Fruit fly (Drosophila melanogaster) whole organism, embryonic: ENCODE results near the gene Cyp303a1.
A peak's percentile ranks its signal among the peaks of the same experiment; 100 is the strongest.

Experiments
- Ada2b ChIP-seq: fragments of 200-800 bp; sonication (Bioruptor generic); IDR thresholded peaks from 2 replicates; pipeline ENCODE4 v1.3.6; 2022; ENCODE audit warnings: missing biosample characterization, missing genetic modification characterization
- BEAF-32 ChIP-seq: fragments of 200-800 bp; sonication (Bioruptor generic); optimal IDR thresholded peaks from 3 replicates; lab custom pipeline; 2017; ENCODE audit warnings: missing biosample characterization, missing genetic modification characterization, mild to moderate bottlenecking, moderate library complexity, missing genetic modification reagents
- Bdp1 ChIP-seq: fragments of 200-800 bp; sonication (Bioruptor generic); optimal IDR thresholded peaks from 3 replicates; lab custom pipeline; 2016; ENCODE audit warnings: missing biosample characterization, missing genetic modification characterization
- CG10462 ChIP-seq: fragments of 200-800 bp; sonication (Bioruptor generic); optimal IDR thresholded peaks from 2 replicates; lab custom pipeline; 2016; ENCODE audit warnings: missing biosample characterization, missing genetic modification characterization
- CG11696 ChIP-seq: fragments of 200-800 bp; sonication (Bioruptor generic); IDR thresholded peaks from 2 replicates; pipeline ENCODE4 v1.3.6; 2022; ENCODE audit warnings: missing biosample characterization, missing genetic modification characterization
- CG13296 ChIP-seq: fragments of 200-800 bp; sonication (Bioruptor generic); optimal IDR thresholded peaks from 3 replicates; lab custom pipeline; 2018; ENCODE audit warnings: missing biosample characterization, mild to moderate bottlenecking, missing genetic modification characterization
- CG13775 ChIP-seq: fragments of 200-800 bp; sonication (Bioruptor generic); optimal IDR thresholded peaks from 3 replicates; lab custom pipeline; 2017; ENCODE audit warnings: missing biosample characterization, mild to moderate bottlenecking, missing genetic modification characterization
- CG14710 ChIP-seq: fragments of 200-800 bp; sonication (Bioruptor generic); optimal IDR thresholded peaks from 3 replicates; lab custom pipeline; 2019; ENCODE audit warnings: missing biosample characterization, mild to moderate bottlenecking, missing genetic modification characterization, moderate library complexity
- CG15073 ChIP-seq: fragments of 200-800 bp; sonication (Bioruptor generic); optimal IDR thresholded peaks from 2 replicates; lab custom pipeline; 2016; ENCODE audit warnings: missing biosample characterization, missing genetic modification characterization
- CG1647 ChIP-seq: fragments of 200-800 bp; sonication (Bioruptor generic); optimal IDR thresholded peaks from 3 replicates; lab custom pipeline; 2016; ENCODE audit warnings: missing biosample characterization, missing genetic modification characterization
- CG17186 ChIP-seq: fragments of 200-800 bp; sonication (Bioruptor generic); optimal IDR thresholded peaks from 3 replicates; lab custom pipeline; 2017; ENCODE audit warnings: missing biosample characterization, missing genetic modification reagents, missing genetic modification characterization
- CG18476 ChIP-seq: fragments of 200-800 bp; sonication (Bioruptor generic); optimal IDR thresholded peaks from 2 replicates; lab custom pipeline; 2016; ENCODE audit warnings: missing biosample characterization, mild to moderate bottlenecking, missing genetic modification characterization
- CG3163 ChIP-seq: fragments of 200-800 bp; sonication (Bioruptor generic); optimal IDR thresholded peaks from 3 replicates; lab custom pipeline; 2016; ENCODE audit warnings: missing biosample characterization, missing genetic modification characterization
- CG3281 ChIP-seq: fragments of 200-800 bp; sonication (Bioruptor generic); optimal IDR thresholded peaks from 3 replicates; lab custom pipeline; 2017; ENCODE audit warnings: missing biosample characterization, mild to moderate bottlenecking, missing genetic modification characterization
- CG4820 ChIP-seq: fragments of 200-800 bp; sonication (Bioruptor generic); optimal IDR thresholded peaks from 3 replicates; lab custom pipeline; 2016; ENCODE audit warnings: missing biosample characterization, missing genetic modification characterization
- CG6813 ChIP-seq: fragments of 200-800 bp; sonication (Bioruptor generic); optimal IDR thresholded peaks from 2 replicates; lab custom pipeline; 2017; ENCODE audit warnings: missing biosample characterization, missing genetic modification characterization, mild to moderate bottlenecking, moderate library complexity, missing genetic modification reagents
- CG7556 ChIP-seq: fragments of 200-800 bp; sonication (Bioruptor generic); optimal IDR thresholded peaks from 2 replicates; lab custom pipeline; 2017; ENCODE audit warnings: missing biosample characterization, mild to moderate bottlenecking, missing genetic modification characterization
- CG7963 ChIP-seq: fragments of 200-800 bp; sonication (Bioruptor generic); IDR thresholded peaks from 3 replicates; pipeline ENCODE4 v1.3.6; 2022; ENCODE audit warnings: missing biosample characterization, missing genetic modification characterization; ENCODE audit not compliant: partially characterized antibody
- CG8089 ChIP-seq: fragments of 200-800 bp; sonication (Bioruptor generic); optimal IDR thresholded peaks from 3 replicates; lab custom pipeline; 2016; ENCODE audit warnings: missing biosample characterization, missing genetic modification characterization
- CG8281 ChIP-seq: fragments of 200-800 bp; sonication (Bioruptor generic); optimal IDR thresholded peaks from 2 replicates; lab custom pipeline; 2018; ENCODE audit warnings: missing biosample characterization, mild to moderate bottlenecking, missing genetic modification characterization, moderate library complexity
- Chrac-16 ChIP-seq: fragments of 200-800 bp; sonication (Bioruptor generic); optimal IDR thresholded peaks from 3 replicates; lab custom pipeline; 2016; ENCODE audit warnings: missing biosample characterization, missing genetic modification characterization
- CoRest ChIP-seq: fragments of 200-800 bp; sonication (Bioruptor generic); optimal IDR thresholded peaks from 3 replicates; lab custom pipeline; 2018; ENCODE audit warnings: missing biosample characterization, mild to moderate bottlenecking, missing genetic modification characterization, moderate library complexity
- D19A ChIP-seq: fragments of 200-800 bp; optimal IDR thresholded peaks from 3 replicates; lab custom pipeline; 2019; ENCODE audit warnings: missing biosample characterization, mild to moderate bottlenecking, missing genetic modification characterization, moderate library complexity
- Dfd ChIP-seq, 2 experiments: fragments of >200 bp; optimal IDR thresholded peaks; 2 replicates each; lab custom pipeline; 2017; ENCODE audit warnings: missing biosample characterization in 2 of 2, missing genetic modification characterization in 2 of 2
- Dp ChIP-seq: fragments of 200-800 bp; sonication (Bioruptor generic); optimal IDR thresholded peaks from 2 replicates; lab custom pipeline; 2018; ENCODE audit warnings: missing biosample characterization, mild to moderate bottlenecking, missing genetic modification characterization, moderate library complexity
- Ets65A ChIP-seq: fragments of 200-800 bp; sonication (Bioruptor generic); peaks from one replicate; lab custom pipeline; 2016; ENCODE audit warnings: missing biosample characterization, missing genetic modification characterization
- HLH54F ChIP-seq: fragments of 200-800 bp; sonication (Bioruptor generic); optimal IDR thresholded peaks from 3 replicates; lab custom pipeline; 2016; ENCODE audit warnings: missing biosample characterization, missing genetic modification characterization
- HmgZ ChIP-seq: fragments of 200-800 bp; sonication (Bioruptor generic); optimal IDR thresholded peaks from 2 replicates; lab custom pipeline; 2018; ENCODE audit warnings: missing biosample characterization, mild to moderate bottlenecking, missing genetic modification characterization
- Hr3 ChIP-seq: fragments of 200-800 bp; sonication (Bioruptor generic); optimal IDR thresholded peaks from 3 replicates; lab custom pipeline; 2016; ENCODE audit warnings: missing biosample characterization, missing genetic modification characterization
- Kr ChIP-seq: fragments of 200-800 bp; sonication (Bioruptor generic); optimal IDR thresholded peaks from 2 replicates; lab custom pipeline; 2017; ENCODE audit warnings: missing biosample characterization, mild to moderate bottlenecking, missing genetic modification characterization
- Mad ChIP-seq: fragments of 200-800 bp; sonication (Bioruptor generic); optimal IDR thresholded peaks from 2 replicates; lab custom pipeline; 2016; ENCODE audit warnings: missing biosample characterization, missing genetic modification characterization
- Med ChIP-seq: fragments of 200-800 bp; sonication (Bioruptor generic); peaks from one replicate; lab custom pipeline; 2016; ENCODE audit warnings: missing biosample characterization, missing genetic modification characterization, mild to moderate bottlenecking, inconsistent platforms, moderate library complexity
- Neu2 ChIP-seq: fragments of 200-800 bp; sonication (Bioruptor generic); optimal IDR thresholded peaks from 3 replicates; lab custom pipeline; 2016; ENCODE audit warnings: missing biosample characterization, missing genetic modification characterization, borderline replicate concordance
- Scr ChIP-seq: fragments of 200-800 bp; sonication (Bioruptor generic); IDR thresholded peaks from 2 replicates; pipeline ENCODE4 v1.3.6; 2022; ENCODE audit warnings: missing biosample characterization, missing genetic modification characterization; ENCODE audit not compliant: partially characterized antibody
- Spps ChIP-seq: fragments of 200-800 bp; sonication (Bioruptor generic); optimal IDR thresholded peaks from 2 replicates; lab custom pipeline; 2018; ENCODE audit warnings: missing biosample characterization, mild to moderate bottlenecking, missing genetic modification characterization
- Ssrp ChIP-seq: fragments of 200-800 bp; sonication (Bioruptor generic); optimal IDR thresholded peaks from 2 replicates; lab custom pipeline; 2018; ENCODE audit warnings: missing biosample characterization, mild to moderate bottlenecking, missing genetic modification characterization, moderate library complexity
- ara ChIP-seq: fragments of 200-800 bp; sonication (Bioruptor generic); IDR thresholded peaks from 2 replicates; pipeline ENCODE4 v1.3.6; 2022; ENCODE audit warnings: missing biosample characterization, missing genetic modification characterization
- chinmo ChIP-seq: fragments of 200-800 bp; sonication (Bioruptor generic); IDR thresholded peaks from 4 replicates; pipeline ENCODE4 v1.3.6; 2022; ENCODE audit warnings: missing biosample characterization, missing genetic modification characterization; ENCODE audit not compliant: partially characterized antibody
- chm ChIP-seq: fragments of 200-800 bp; sonication (Bioruptor generic); IDR thresholded peaks from 2 replicates; pipeline ENCODE4 v1.3.6; 2022; ENCODE audit warnings: missing biosample characterization, missing genetic modification characterization
- chn ChIP-seq: fragments of 200-800 bp; sonication (Bioruptor generic); optimal IDR thresholded peaks from 2 replicates; lab custom pipeline; 2016; ENCODE audit warnings: missing biosample characterization, missing genetic modification characterization
- eyg ChIP-seq: fragments of 200-800 bp; sonication (Bioruptor generic); optimal IDR thresholded peaks from 3 replicates; lab custom pipeline; 2016; ENCODE audit warnings: missing biosample characterization, missing genetic modification characterization
- knrl ChIP-seq: fragments of 200-800 bp; sonication (Bioruptor generic); IDR thresholded peaks from 3 replicates; pipeline ENCODE4 v1.3.6; 2022; ENCODE audit warnings: missing biosample characterization, missing genetic modification characterization; ENCODE audit not compliant: partially characterized antibody
- lmd ChIP-seq: fragments of 200-800 bp; sonication (Bioruptor generic); IDR thresholded peaks from 2 replicates; pipeline ENCODE4 v1.3.6; 2022; ENCODE audit warnings: missing biosample characterization, missing genetic modification characterization
- luna ChIP-seq: fragments of 200-800 bp; sonication (Bioruptor generic); optimal IDR thresholded peaks from 2 replicates; lab custom pipeline; 2016; ENCODE audit warnings: missing biosample characterization, missing genetic modification characterization
- nerfin-1 ChIP-seq: fragments of 200-800 bp; sonication (Bioruptor generic); optimal IDR thresholded peaks from 3 replicates; lab custom pipeline; 2019; ENCODE audit warnings: missing biosample characterization, mild to moderate bottlenecking, missing genetic modification characterization, moderate library complexity
- sim ChIP-seq: fragments of 200-800 bp; sonication (Bioruptor generic); IDR thresholded peaks from 2 replicates; pipeline ENCODE4 v1.3.6; 2022; ENCODE audit warnings: missing biosample characterization, missing genetic modification characterization
- sr ChIP-seq: fragments of 200-800 bp; sonication (Bioruptor generic); IDR thresholded peaks from 3 replicates; pipeline ENCODE4 v1.3.6; 2022; ENCODE audit warnings: missing biosample characterization, missing genetic modification characterization
- stwl ChIP-seq: fragments of 200-800 bp; sonication (Bioruptor generic); optimal IDR thresholded peaks from 3 replicates; lab custom pipeline; 2018; ENCODE audit warnings: missing biosample characterization, mild to moderate bottlenecking, missing genetic modification characterization, moderate library complexity
- sug ChIP-seq: fragments of 200-800 bp; optimal IDR thresholded peaks from 2 replicates; lab custom pipeline; 2019; ENCODE audit warnings: missing biosample characterization, mild to moderate bottlenecking, missing genetic modification characterization, moderate library complexity
- zen2 ChIP-seq: fragments of 200-800 bp; sonication (Bioruptor generic); IDR thresholded peaks from 3 replicates; pipeline ENCODE4 v1.3.6; 2022; ENCODE audit warnings: missing biosample characterization, missing genetic modification characterization; ENCODE audit not compliant: partially characterized antibody
- zf30C ChIP-seq: fragments of 200-800 bp; sonication (Bioruptor generic); optimal IDR thresholded peaks from 3 replicates; lab custom pipeline; 2018; ENCODE audit warnings: missing biosample characterization, mild to moderate bottlenecking, missing genetic modification characterization

The Cyp303a1 gene

dm6 chr2L:16251598-16252131 lies 42.3 kb upstream of the Cyp303a1 start, which contains the start of gene CG46309 (continued):
- TF ChIP-seq Dfd (GFP tag; optimal IDR thresholded peaks at IDR 0.05; lab: Kevin White, UChicago) (no peak), chm (GFP tag; lab: Robert Waterston, UW) (no peak), Med (no peak), CG1647 (GFP tag; lab: Kevin White, UChicago) (no peak), eyg (GFP tag; lab: Kevin White, UChicago) (no peak), CG7556 (GFP tag; lab: Kevin White, UChicago) (peak; percentile 50), Dp (GFP tag; lab: Kevin White, UChicago) (peak; percentile 2), luna (no peak), Hr3 (GFP tag; lab: Kevin White, UChicago) (no peak), Kr (no peak), CG18476 (peak; percentile 19), D19A (tag; lab: Kevin White, UChicago) (no peak), chinmo (GFP tag; lab: Robert Waterston, UW) (peak; percentile 98), BEAF-32 (peak; percentile 41), CG4820 (no peak), CG10462 (no peak), CG17186 (GFP tag; lab: Kevin White, UChicago) (no peak), CoRest (tag; lab: Kevin White, UChicago) (peak; percentile 19), Scr (GFP tag; lab: Robert Waterston, UW) (peak; percentile 89), HLH54F (GFP tag; lab: Kevin White, UChicago) (peak; percentile 44), ara (GFP tag; lab: Robert Waterston, UW) (no peak), Spps (tag; lab: Kevin White, UChicago) (no peak), CG8089 (GFP tag; lab: Kevin White, UChicago) (no peak), sr (GFP tag; lab: Robert Waterston, UW) (no peak), Bdp1 (GFP tag; lab: Kevin White, UChicago) (no peak), sug (tag; lab: Kevin White, UChicago) (peak; percentile 12), CG13296 (GFP tag; lab: Kevin White, UChicago) (peak; percentile 33), CG11696 (peak; percentile 94), HmgZ (tag; lab: Kevin White, UChicago) (peak; percentile 46), CG3163 (GFP tag; lab: Kevin White, UChicago) (peak; percentile 36), Ets65A (GFP tag; lab: Kevin White, UChicago) (peak; percentile 62), CG14710 (tag; lab: Kevin White, UChicago) (no peak), zf30C (GFP tag; lab: Kevin White, UChicago) (peak; percentile 5), Mad (GFP tag; lab: Kevin White, UChicago) (no peak), CG7963 (GFP tag; lab: Robert Waterston, UW) (peak; percentile 89), CG6813 (GFP tag; lab: Kevin White, UChicago) (peak; percentile 37), lmd (GFP tag; lab: Robert Waterston, UW) (no peak), Neu2 (no peak), chn (no peak), Ada2b (GFP tag; lab: Robert Waterston, UW) (no peak), CG15073 (GFP tag; lab: Kevin White, UChicago) (no peak), Ssrp (tag; lab: Kevin White, UChicago) (peak; percentile 25), sim (GFP tag; lab: Robert Waterston, UW) (no peak), CG3281 (GFP tag; lab: Kevin White, UChicago) (peak; percentile 52), zen2 (GFP tag; lab: Robert Waterston, UW) (peak; percentile 93; the same call in 2 of the 3 replicates), CG8281 (no peak), Chrac-16 (GFP tag; lab: Kevin White, UChicago) (no peak), nerfin-1 (tag; lab: Kevin White, UChicago) (no peak), knrl (no peak; the same call in 2 of the 3 replicates), stwl (peak; percentile 96), CG13775 (no peak)
